Fruit fly (Drosophila melanogaster): ENCODE data around the gene CG12985.

DNA sequence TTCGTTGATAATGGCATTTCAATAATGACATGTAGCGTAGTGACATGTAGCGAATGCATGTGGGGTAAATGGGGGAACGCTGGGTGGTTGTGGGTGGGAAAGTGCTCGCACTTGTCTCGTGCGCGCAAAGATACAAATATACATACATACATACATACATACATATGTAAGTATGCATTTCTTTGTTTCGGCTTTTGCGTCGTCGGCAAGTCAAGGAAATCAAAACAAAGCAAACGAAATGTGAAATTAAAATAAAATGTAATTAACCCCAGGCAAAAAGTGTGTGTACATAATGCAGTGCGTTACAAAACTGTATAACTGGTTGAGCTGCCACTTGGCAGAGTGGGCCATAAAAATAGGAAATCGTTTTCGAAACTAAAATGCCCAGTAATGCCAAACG is 7.8 kb upstream of the CG12985 start:
- TF ChIP-seq CTCF (optimal IDR thresholded peaks at IDR 0.05): no peak
- TF ChIP-seq CG8478 (optimal IDR thresholded peaks at IDR 0.05): no peak

All from S2 (cell line).